Worm (Caenorhabditis elegans): ENCODE results near the gene C04H5.1.

ce11 chrII:14540551-14540950, 6.5 kb downstream of the C04H5.1 start:
- TF ChIP-seq zag-1 (tag; optimal IDR thresholded peaks at IDR 0.05) (no peak), aly-2 (tag; optimal IDR thresholded peaks at IDR 0.05) (no peak), nhr-237 (tag; optimal IDR thresholded peaks at IDR 0.05) (no peak), jun-1 (tag; optimal IDR thresholded peaks at IDR 0.05) (no peak), fkh-2 (tag; optimal IDR thresholded peaks at IDR 0.05) (no peak), nhr-76 (tag; optimal IDR thresholded peaks at IDR 0.05) (no peak), elt-1 (tag; optimal IDR thresholded peaks at IDR 0.05) (no peak), nfya-1 (tag; optimal IDR thresholded peaks at IDR 0.05; ENCODE audit: insufficient read depth) (no peak), nhr-28 (tag; optimal IDR thresholded peaks at IDR 0.05) (no peak)
